Fruit fly (Drosophila melanogaster): ENCODE measurements around the gene CG7059.

CG7059 gene

DNA sequence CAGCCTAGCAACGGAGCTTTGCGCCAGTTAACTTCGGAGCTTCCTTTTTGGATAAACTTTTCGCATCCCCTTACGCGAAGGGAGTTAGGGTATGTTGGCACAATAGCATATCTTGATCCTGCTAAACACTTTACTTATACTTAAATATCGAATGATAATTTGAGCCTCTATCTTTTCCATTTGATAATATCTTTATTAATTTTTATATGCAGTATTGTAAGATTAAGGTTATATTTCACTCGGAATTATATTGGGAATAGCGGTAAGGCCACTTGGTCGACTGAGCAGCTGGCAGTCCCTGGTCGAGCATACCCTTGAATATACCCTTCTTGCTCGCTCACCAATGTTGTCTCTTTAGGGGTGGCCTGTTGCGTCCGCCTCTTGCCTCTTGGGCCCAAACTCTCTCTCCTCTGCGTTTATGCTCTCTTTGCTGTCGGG, 20.8 kb upstream of the CG7059 start (continued):
- TF ChIP-seq sc (optimal IDR thresholded peaks at IDR 0.05) (no peak), sc (GFP tag; optimal IDR thresholded peaks at IDR 0.05) (peak; percentile 17), CG10462 (GFP tag; optimal IDR thresholded peaks at IDR 0.05) (no peak), Neu2 (GFP tag; optimal IDR thresholded peaks at IDR 0.05; ENCODE audit: borderline replicate concordance) (no peak), Elba2 (GFP tag; optimal IDR thresholded peaks at IDR 0.05) (no peak), HLH3B (GFP tag; IDR thresholded peaks at IDR 0.05) (peak; percentile 83), BtbVII (GFP tag; optimal IDR thresholded peaks at IDR 0.05) (peak; percentile 72), ham (GFP tag; IDR thresholded peaks at IDR 0.05) (peak; percentile 37; the same call in 1 of the 2 replicates), Kr (GFP tag; optimal IDR thresholded peaks at IDR 0.05) (no peak), Ptx1 (GFP tag; IDR thresholded peaks at IDR 0.05) (peak; percentile 82), ro (GFP tag; IDR thresholded peaks at IDR 0.05) (no peak), CG30403 (GFP tag; optimal IDR thresholded peaks at IDR 0.05) (peak; percentile 75), HLHmδ (GFP tag; optimal IDR thresholded peaks at IDR 0.05) (no peak), CG10274 (GFP tag; optimal IDR thresholded peaks at IDR 0.05) (no peak), wdn (GFP tag; IDR thresholded peaks at IDR 0.05) (peak; percentile 72), CG32772 (GFP tag; IDR thresholded peaks at IDR 0.05) (peak; percentile 58), Dip3 (GFP tag; optimal IDR thresholded peaks at IDR 0.05) (no peak), prd (optimal IDR thresholded peaks at IDR 0.05) (no peak), prd (GFP tag; IDR thresholded peaks at IDR 0.05) (peak; percentile 78), gcm2 (GFP tag; optimal IDR thresholded peaks at IDR 0.05) (peak; percentile 5), CG2889 (GFP tag; IDR thresholded peaks at IDR 0.05) (peak; percentile 74), Tbp (GFP tag; optimal IDR thresholded peaks at IDR 0.05) (no peak), D19A (tag; optimal IDR thresholded peaks at IDR 0.05) (peak; percentile 75), fu2 (GFP tag; optimal IDR thresholded peaks at IDR 0.05) (no peak), odd (GFP tag; optimal IDR thresholded peaks at IDR 0.05) (peak; percentile 49), maf-S (GFP tag; optimal IDR thresholded peaks at IDR 0.05) (no peak), CG14050 (GFP tag; IDR thresholded peaks at IDR 0.05) (peak; percentile 78), CG4404 (GFP tag; IDR thresholded peaks at IDR 0.05) (no peak; the same call in none of the 2 replicates), ac (GFP tag; optimal IDR thresholded peaks at IDR 0.05) (no peak), Usf (GFP tag; optimal IDR thresholded peaks at IDR 0.05) (no peak), CG16813 (GFP tag; IDR thresholded peaks at IDR 0.05; ENCODE audit: partially characterized antibody) (no peak), PHDP (tag; optimal IDR thresholded peaks at IDR 0.05) (peak; percentile 59), dysf (GFP tag; IDR thresholded peaks at IDR 0.05) (peak; percentile 82), CG17912 (GFP tag; optimal IDR thresholded peaks at IDR 0.05) (no peak), repo (GFP tag; optimal IDR thresholded peaks at IDR 0.05) (no peak), danr (GFP tag; IDR thresholded peaks at IDR 0.05) (no peak), CG1529 (GFP tag; optimal IDR thresholded peaks at IDR 0.05) (no peak), disco-r (GFP tag; optimal IDR thresholded peaks at IDR 0.05) (no peak), CG18262 (tag; optimal IDR thresholded peaks at IDR 0.05) (peak; percentile 57), da (GFP tag; optimal IDR thresholded peaks at IDR 0.05) (no peak), bigmax (GFP tag; optimal IDR thresholded peaks at IDR 0.05) (no peak), CG1792 (GFP tag; optimal IDR thresholded peaks at IDR 0.05) (no peak), HmgD (GFP tag; optimal IDR thresholded peaks at IDR 0.05) (no peak), CG2875 (GFP tag; optimal IDR thresholded peaks at IDR 0.05) (no peak), kay (GFP tag; optimal IDR thresholded peaks at IDR 0.05) (peak; percentile 60), Ada2b (GFP tag; IDR thresholded peaks at IDR 0.05) (peak; percentile 84), eve (GFP tag; optimal IDR thresholded peaks at IDR 0.05) (no peak), Rx (GFP tag; IDR thresholded peaks at IDR 0.05) (peak; percentile 47; the same call in 1 of the 2 replicates), abd-A (tag; optimal IDR thresholded peaks at IDR 0.05) (no peak), H15 (GFP tag; IDR thresholded peaks at IDR 0.05) (peak; percentile 29; the same call in 1 of the 3 replicates), lab (GFP tag; optimal IDR thresholded peaks at IDR 0.05) (peak; percentile 85), phol (tag; optimal IDR thresholded peaks at IDR 0.05) (peak; percentile 46), sqz (GFP tag; optimal IDR thresholded peaks at IDR 0.05) (no peak)
